Worm (Caenorhabditis elegans) whole organism, L1 larva: ENCODE measurements around the gene mdf-2.

Experiments
- C34B4.2 ChIP-seq: sonication (generic microtip); optimal IDR thresholded peaks from 2 replicates; lab custom pipeline; 2017; ENCODE audit warnings: mild to moderate bottlenecking, missing genetic modification characterization, missing compliant biosample characterization
- blmp-1 ChIP-seq: fragments of 150-350 bp; optimal IDR thresholded peaks from 2 replicates; lab custom pipeline; 2014; ENCODE audit warnings: missing biosample characterization, missing genetic modification characterization
- efl-1 ChIP-seq, 4 experiments: fragments of 150-350 bp; optimal IDR thresholded peaks in 3 of 4; peaks in 1 of 4; 1 replicate in 1 of 4; 2 replicates in 3 of 4; lab custom pipeline; 2014; ENCODE audit warnings: missing biosample characterization in 2 of 4, missing genetic modification characterization in 2 of 4, missing genetic modification reagents in 2 of 4
- elt-2 ChIP-seq: sonication (generic microtip); optimal IDR thresholded peaks from 2 replicates; lab custom pipeline; 2016; ENCODE audit warnings: missing genetic modification characterization, mild to moderate bottlenecking, inconsistent platforms, missing compliant biosample characterization, missing genetic modification reagents
- fkh-10 ChIP-seq: sonication (generic microtip); optimal IDR thresholded peaks from 2 replicates; lab custom pipeline; 2017; ENCODE audit warnings: missing biosample characterization, missing genetic modification reagents, missing genetic modification characterization
- lin-13 ChIP-seq: fragments of 150-350 bp; optimal IDR thresholded peaks from 2 replicates; lab custom pipeline; 2014; ENCODE audit warnings: missing biosample characterization, missing genetic modification reagents, missing genetic modification characterization
- lir-3 ChIP-seq: sonication (generic microtip); optimal IDR thresholded peaks from 2 replicates; lab custom pipeline; 2016; ENCODE audit warnings: mild to moderate bottlenecking, missing genetic modification characterization, moderate library complexity, missing compliant biosample characterization; ENCODE audit not compliant: poor library complexity
- lsy-2 ChIP-seq, 2 experiments: fragments of 150-350 bp; optimal IDR thresholded peaks; 2 replicates each; lab custom pipeline; 2014; ENCODE audit warnings: missing biosample characterization in 2 of 2, missing genetic modification characterization in 2 of 2
- nhr-12 ChIP-seq: sonication (generic microtip); optimal IDR thresholded peaks from 2 replicates; lab custom pipeline; 2017; ENCODE audit warnings: missing biosample characterization, missing genetic modification characterization
- nhr-237 ChIP-seq: fragments of 150-350 bp; optimal IDR thresholded peaks from 2 replicates; lab custom pipeline; 2014; ENCODE audit warnings: missing biosample characterization, missing genetic modification characterization
- nhr-47 ChIP-seq: sonication (generic microtip); optimal IDR thresholded peaks from 2 replicates; lab custom pipeline; 2016; ENCODE audit warnings: mild to moderate bottlenecking, missing genetic modification characterization, moderate library complexity, missing compliant biosample characterization
- unc-62 ChIP-seq: fragments of 150-350 bp; optimal IDR thresholded peaks from 2 replicates; lab custom pipeline; 2014; ENCODE audit warnings: missing biosample characterization, missing genetic modification reagents, missing genetic modification characterization
- ztf-11 ChIP-seq, 2 experiments: sonication (generic microtip); optimal IDR thresholded peaks; 2 replicates each; lab custom pipeline; 2016 to 2017; ENCODE audit warnings: missing genetic modification characterization in 2 of 2, missing biosample characterization in 1 of 2, missing compliant biosample characterization in 1 of 2

- no peak for TF ChIP-seq blmp-1 (tag; lab: Kevin White, UChicago)
- no peak for TF ChIP-seq nhr-237 (tag; lab: Kevin White, UChicago)
- TF ChIP-seq lin-13 = no peak
- no peak for TF ChIP-seq elt-2
- TF ChIP-seq lsy-2 (tag; optimal IDR thresholded peaks at IDR 0.05; lab: Kevin White, UChicago) = no peak
- TF ChIP-seq lir-3 = no peak
- TF ChIP-seq fkh-10 = no peak
- no peak for TF ChIP-seq efl-1 (optimal IDR thresholded peaks at IDR 0.05; lab: Kevin White, UChicago)
- TF ChIP-seq efl-1 (GFP tag; optimal IDR thresholded peaks at IDR 0.05 in 1 of 2; lab: Kevin White, UChicago) = no peak
- no peak for TF ChIP-seq nhr-47
- TF ChIP-seq nhr-12 = no peak
- TF ChIP-seq ztf-11 (tag; optimal IDR thresholded peaks at IDR 0.05; lab: Kevin White, UChicago) = no peak
- TF ChIP-seq unc-62 = no peak
- TF ChIP-seq C34B4.2 (tag; lab: Kevin White, UChicago) = no peak
These were observed 9.1 kb upstream of the mdf-2 start for ce11 chrIV:2650031-2650430.
